Worm (Caenorhabditis elegans) whole organism, L1 larva: Measurements from ENCODE around the gene Y38C1AA.7.

Source experiments
- C34B4.2 ChIP-seq: sonication (generic microtip); optimal IDR thresholded peaks from 2 replicates; lab custom pipeline; 2017; ENCODE audit warnings: mild to moderate bottlenecking, missing genetic modification characterization, missing compliant biosample characterization
- ceh-90 ChIP-seq: sonication (generic microtip); optimal IDR thresholded peaks from 2 replicates; lab custom pipeline; 2016; ENCODE audit warnings: missing genetic modification characterization, missing compliant biosample characterization
- jun-1 ChIP-seq: fragments of 150-350 bp; optimal IDR thresholded peaks from 2 replicates; lab custom pipeline; 2014; ENCODE audit warnings: missing biosample characterization, missing genetic modification reagents, missing genetic modification characterization
- mep-1 ChIP-seq: fragments of 150-350 bp; optimal IDR thresholded peaks from 2 replicates; lab custom pipeline; 2014; ENCODE audit warnings: missing biosample characterization, missing genetic modification characterization
- nhr-11 ChIP-seq: fragments of 150-350 bp; optimal IDR thresholded peaks from 2 replicates; lab custom pipeline; 2014; ENCODE audit warnings: missing biosample characterization, missing genetic modification characterization
- skn-1 ChIP-seq: fragments of 150-350 bp; optimal IDR thresholded peaks from 2 replicates; lab custom pipeline; 2014; ENCODE audit warnings: missing biosample characterization, missing genetic modification characterization
- sox-4 ChIP-seq: sonication (generic microtip); optimal IDR thresholded peaks from 2 replicates; lab custom pipeline; 2016; ENCODE audit warnings: missing genetic modification characterization, missing compliant biosample characterization
- sptf-1 ChIP-seq: fragments of 150-350 bp; optimal IDR thresholded peaks from 2 replicates; lab custom pipeline; 2014; ENCODE audit warnings: missing biosample characterization, missing genetic modification characterization
- tbx-2 ChIP-seq: sonication (generic microtip); optimal IDR thresholded peaks from 2 replicates; lab custom pipeline; 2016; ENCODE audit warnings: missing genetic modification characterization, missing compliant biosample characterization
- ztf-11 ChIP-seq, 2 experiments: sonication (generic microtip); optimal IDR thresholded peaks; 2 replicates each; lab custom pipeline; 2016 to 2017; ENCODE audit warnings: missing genetic modification characterization in 2 of 2, missing biosample characterization in 1 of 2, missing compliant biosample characterization in 1 of 2

DNA sequence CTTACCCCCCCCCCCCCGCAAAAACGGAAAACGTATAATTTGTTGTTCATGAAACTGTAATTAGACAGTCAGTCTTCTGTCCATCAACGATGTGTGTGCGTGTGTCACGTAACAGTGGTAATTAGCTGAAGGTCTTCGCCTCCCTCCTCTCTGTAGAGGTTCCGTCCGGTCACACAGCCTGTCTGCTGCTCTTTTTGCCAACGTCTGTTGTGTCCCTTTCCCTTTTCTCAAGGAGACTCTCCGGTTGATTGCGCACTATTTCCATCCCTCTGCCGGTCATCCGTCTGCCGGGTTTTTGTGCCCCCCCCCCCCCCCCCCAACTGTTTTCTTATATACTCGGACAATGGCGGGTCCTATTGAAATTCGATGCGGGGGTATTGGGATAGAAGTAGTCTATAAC, 16.9 kb downstream of the Y38C1AA.7 start:
- TF ChIP-seq jun-1 (no peak), mep-1 (tag; lab: Kevin White, UChicago) (peak; percentile 22), C34B4.2 (tag; lab: Kevin White, UChicago) (no peak), ceh-90 (tag; lab: Kevin White, UChicago) (no peak), sptf-1 (tag; lab: Kevin White, UChicago) (no peak), skn-1 (no peak), tbx-2 (tag; lab: Kevin White, UChicago) (peak; percentile 9), sox-4 (tag; lab: Kevin White, UChicago) (no peak), ztf-11 (tag; optimal IDR thresholded peaks at IDR 0.05; lab: Kevin White, UChicago) (peak in 1 of 2 experiments; percentile 16), nhr-11 (tag; lab: Kevin White, UChicago) (no peak)
